Worm (Caenorhabditis elegans) whole organism, midembryonic: ENCODE results near the gene F25B5.3.

Experiments
- T22C8.4 ChIP-seq: fragments of 200-800 bp; sonication (Bioruptor generic); IDR thresholded peaks from 2 replicates; pipeline ENCODE4 v1.3.6; 2022; ENCODE audit warnings: missing genetic modification characterization, missing compliant biosample characterization
- flt-1 ChIP-seq: fragments of 200-800 bp; sonication (Bioruptor generic); IDR thresholded peaks from 2 replicates; pipeline ENCODE4 v1.3.6; 2022; ENCODE audit warnings: missing genetic modification characterization, missing compliant biosample characterization
- klf-2 ChIP-seq: fragments of 200-800 bp; sonication (Bioruptor generic); conservative IDR thresholded peaks from 2 replicates; pipeline ENCODE4 v1.3.6; 2022; ENCODE audit warnings: missing genetic modification reagents, missing genetic modification characterization, missing compliant biosample characterization
- ztf-23 ChIP-seq: fragments of 200-800 bp; sonication (Bioruptor generic); IDR thresholded peaks from 2 replicates; pipeline ENCODE4 v1.3.6; 2022; ENCODE audit warnings: missing genetic modification reagents, missing genetic modification characterization, missing compliant biosample characterization
- ztf-29 ChIP-seq: fragments of 200-800 bp; sonication (Bioruptor generic); IDR thresholded peaks from 2 replicates; pipeline ENCODE4 v1.3.6; 2022; ENCODE audit warnings: missing genetic modification reagents, missing genetic modification characterization, missing compliant biosample characterization

- no peak for TF ChIP-seq T22C8.4 (GFP tag; lab: Robert Waterston, UW)
- TF ChIP-seq flt-1 (GFP tag; lab: Robert Waterston, UW) = no peak
- TF ChIP-seq ztf-29 = no peak
- no peak for TF ChIP-seq ztf-23 (GFP tag; lab: Robert Waterston, UW)
- TF ChIP-seq klf-2 (GFP tag; lab: Robert Waterston, UW) = no peak
Observed at ce11 chrIII:5922236-5922635, 26.4 kb upstream of the F25B5.3 start.
